Worm (Caenorhabditis elegans) whole organism, L3 larva: ENCODE measurements around the gene txt-3.

Source experiments
- ZK546.5 ChIP-seq: sonication (generic microtip); optimal IDR thresholded peaks from 2 replicates; lab custom pipeline; 2017; ENCODE audit warnings: missing biosample characterization, missing genetic modification characterization
- aly-2 ChIP-seq: fragments of 150-350 bp; optimal IDR thresholded peaks from 2 replicates; lab custom pipeline; 2014; ENCODE audit warnings: missing biosample characterization, missing genetic modification characterization
- daf-12 ChIP-seq: fragments of 150-350 bp; optimal IDR thresholded peaks from 2 replicates; lab custom pipeline; 2014; ENCODE audit warnings: missing biosample characterization, missing genetic modification reagents, missing genetic modification characterization
- egl-5 ChIP-seq: fragments of 150-350 bp; optimal IDR thresholded peaks from 2 replicates; lab custom pipeline; 2017; ENCODE audit warnings: missing biosample characterization, missing genetic modification reagents, missing genetic modification characterization, inconsistent platforms
- elt-2 ChIP-seq: sonication (generic microtip); optimal IDR thresholded peaks from 2 replicates; lab custom pipeline; 2016; ENCODE audit warnings: missing genetic modification reagents, mild to moderate bottlenecking, missing genetic modification characterization, missing compliant biosample characterization
- eor-1 ChIP-seq, 2 experiments: fragments of 150-350 bp; optimal IDR thresholded peaks; 2 replicates each; lab custom pipeline; 2014 to 2018; ENCODE audit warnings: missing biosample characterization in 2 of 2, missing genetic modification characterization in 2 of 2
- fkh-2 ChIP-seq: fragments of 150-350 bp; optimal IDR thresholded peaks from 2 replicates; lab custom pipeline; 2014; ENCODE audit warnings: missing biosample characterization, missing genetic modification reagents, missing genetic modification characterization
- fos-1 ChIP-seq: fragments of 150-350 bp; optimal IDR thresholded peaks from 2 replicates; lab custom pipeline; 2014; ENCODE audit warnings: missing biosample characterization, missing genetic modification characterization
- lin-39 ChIP-seq: fragments of 150-350 bp; optimal IDR thresholded peaks from 2 replicates; lab custom pipeline; 2018; ENCODE audit warnings: missing biosample characterization, missing genetic modification reagents, missing genetic modification characterization
- mdl-1 ChIP-seq: fragments of 150-350 bp; optimal IDR thresholded peaks from 2 replicates; lab custom pipeline; 2014; ENCODE audit warnings: missing biosample characterization, missing genetic modification characterization
- nhr-23 ChIP-seq: fragments of 150-350 bp; optimal IDR thresholded peaks from 2 replicates; lab custom pipeline; 2014; ENCODE audit warnings: missing biosample characterization, missing genetic modification reagents, missing genetic modification characterization
- nhr-237 ChIP-seq: fragments of 150-350 bp; optimal IDR thresholded peaks from 2 replicates; lab custom pipeline; 2014; ENCODE audit warnings: missing biosample characterization, missing genetic modification characterization
- nhr-28 ChIP-seq: fragments of 150-350 bp; optimal IDR thresholded peaks from 2 replicates; lab custom pipeline; 2014; ENCODE audit warnings: missing biosample characterization, missing genetic modification characterization
- nhr-67 ChIP-seq: fragments of 150-350 bp; optimal IDR thresholded peaks from 2 replicates; lab custom pipeline; 2014; ENCODE audit warnings: missing biosample characterization, missing genetic modification characterization
- nhr-76 ChIP-seq: fragments of 150-350 bp; sonication (generic microtip); optimal IDR thresholded peaks from 5 replicates; lab custom pipeline; 2014; ENCODE audit warnings: missing biosample characterization, missing genetic modification characterization
- nhr-77 ChIP-seq: fragments of 150-350 bp; optimal IDR thresholded peaks from 2 replicates; lab custom pipeline; 2014; ENCODE audit warnings: missing biosample characterization, missing genetic modification characterization
- pha-4 ChIP-seq: fragments of 150-350 bp; optimal IDR thresholded peaks from 2 replicates; lab custom pipeline; 2014; ENCODE audit warnings: missing biosample characterization, missing genetic modification reagents, missing genetic modification characterization
- sea-2 ChIP-seq: fragments of 150-350 bp; sonication (generic microtip); optimal IDR thresholded peaks from 4 replicates; lab custom pipeline; 2014; ENCODE audit warnings: missing biosample characterization, missing genetic modification reagents, missing genetic modification characterization
- ztf-4 ChIP-seq: fragments of 150-350 bp; optimal IDR thresholded peaks from 2 replicates; lab custom pipeline; 2014; ENCODE audit warnings: missing biosample characterization, missing genetic modification characterization

txt-3 gene

DNA sequence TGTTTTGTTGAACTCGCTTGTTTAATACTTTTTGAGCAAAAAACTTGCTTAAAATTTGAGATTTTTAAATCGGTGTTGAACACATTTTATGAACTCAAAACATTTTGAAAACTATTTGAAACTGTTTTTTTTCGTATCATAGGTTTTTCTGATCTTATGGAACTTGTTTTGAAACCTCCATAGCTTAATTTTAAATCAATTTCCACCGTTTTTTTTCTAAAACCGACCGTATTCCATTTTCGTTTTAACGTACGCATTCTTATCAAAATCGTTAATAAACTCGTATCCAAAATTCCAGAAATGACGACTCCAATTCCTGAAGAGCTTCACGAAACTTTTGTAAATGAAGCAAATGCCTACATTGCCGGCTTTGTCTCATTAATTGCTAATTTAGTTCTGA, 44.6 kb downstream of the txt-3 start, which contains the start of gene srm-2:
TSS of gene srm-2 (plus strand) at position 301 of the 400 bp plus-strand sequence.
- TF ChIP-seq fkh-2 (tag; lab: Kevin White, UChicago) = no peak
- no peak for TF ChIP-seq lin-39 (tag; lab: Kevin White, UChicago)
- no peak for TF ChIP-seq aly-2 (tag; lab: Kevin White, UChicago)
- no peak for TF ChIP-seq nhr-23 (tag; lab: Kevin White, UChicago)
- TF ChIP-seq daf-12 (tag; lab: Kevin White, UChicago) = no peak
- TF ChIP-seq egl-5 (tag; lab: Kevin White, UChicago) = no peak
- no peak for TF ChIP-seq ZK546.5 (tag; lab: Kevin White, UChicago)
- TF ChIP-seq ztf-4 (tag; lab: Kevin White, UChicago) = no peak
- no peak for TF ChIP-seq mdl-1 (tag; lab: Kevin White, UChicago)
- no peak for TF ChIP-seq eor-1 (tag; optimal IDR thresholded peaks at IDR 0.05; lab: Kevin White, UChicago)
- TF ChIP-seq nhr-237 (tag; lab: Kevin White, UChicago) = no peak
- no peak for TF ChIP-seq pha-4 (tag; lab: Kevin White, UChicago)
- TF ChIP-seq nhr-28 (tag; lab: Kevin White, UChicago) = no peak
- no peak for TF ChIP-seq nhr-67 (tag; lab: Kevin White, UChicago)
- no peak for TF ChIP-seq sea-2
- TF ChIP-seq nhr-77 (tag; lab: Kevin White, UChicago) = no peak

DNA sequence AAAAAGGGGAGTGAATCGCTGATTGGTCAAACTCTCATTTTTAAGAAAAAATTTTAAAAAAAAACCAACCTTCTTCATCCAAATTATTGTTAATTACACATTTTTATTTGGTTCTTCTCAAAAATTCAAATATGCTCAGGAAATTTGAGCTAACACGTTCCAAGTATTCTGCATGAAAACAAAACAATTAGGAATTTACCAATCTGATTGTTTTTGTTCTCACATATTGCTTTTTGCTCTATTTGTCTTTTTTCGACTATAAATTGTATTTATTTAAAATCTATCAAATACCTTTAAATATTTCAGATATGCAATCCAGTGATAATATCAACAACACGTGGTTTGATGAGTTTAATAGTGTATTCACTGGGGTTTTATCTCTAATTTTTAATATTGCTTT, 48.5 kb downstream of the txt-3 start, which contains the start of gene srm-1:
TSS of gene srm-1 (plus strand) at position 301 of the 400 bp plus-strand sequence.
- no peak for TF ChIP-seq elt-2
- TF ChIP-seq eor-1 (tag; optimal IDR thresholded peaks at IDR 0.05; lab: Kevin White, UChicago) = no peak
- TF ChIP-seq nhr-76 (tag; lab: Kevin White, UChicago) = no peak
- no peak for TF ChIP-seq nhr-77 (tag; lab: Kevin White, UChicago)
- TF ChIP-seq fos-1 (tag; lab: Kevin White, UChicago) = no peak
